Worm (Caenorhabditis elegans) whole organism, late embryonic: ENCODE data around the gene wrb-1.

ENCODE experiments used
- ahr-1 ChIP-seq: sonication (generic microtip); optimal IDR thresholded peaks from 2 replicates; lab custom pipeline; 2016; ENCODE audit warnings: missing genetic modification characterization, missing compliant biosample characterization
- ama-1 ChIP-seq: fragments of 150-350 bp; optimal IDR thresholded peaks from 2 replicates; lab custom pipeline; 2014
- che-1 ChIP-seq: sonication (generic microtip); optimal IDR thresholded peaks from 2 replicates; lab custom pipeline; 2016; ENCODE audit warnings: mild to moderate bottlenecking, missing genetic modification characterization, missing compliant biosample characterization
- ets-4 ChIP-seq: sonication (generic microtip); optimal IDR thresholded peaks from 2 replicates; lab custom pipeline; 2016; ENCODE audit warnings: missing genetic modification characterization, missing compliant biosample characterization
- fkh-6 ChIP-seq: sonication (generic microtip); optimal IDR thresholded peaks from 2 replicates; lab custom pipeline; 2016; ENCODE audit warnings: missing genetic modification characterization, missing compliant biosample characterization
- hlh-6 ChIP-seq: sonication (generic microtip); optimal IDR thresholded peaks from 2 replicates; lab custom pipeline; 2016; ENCODE audit warnings: missing genotype, missing genetic modification characterization, missing compliant biosample characterization

DNA sequence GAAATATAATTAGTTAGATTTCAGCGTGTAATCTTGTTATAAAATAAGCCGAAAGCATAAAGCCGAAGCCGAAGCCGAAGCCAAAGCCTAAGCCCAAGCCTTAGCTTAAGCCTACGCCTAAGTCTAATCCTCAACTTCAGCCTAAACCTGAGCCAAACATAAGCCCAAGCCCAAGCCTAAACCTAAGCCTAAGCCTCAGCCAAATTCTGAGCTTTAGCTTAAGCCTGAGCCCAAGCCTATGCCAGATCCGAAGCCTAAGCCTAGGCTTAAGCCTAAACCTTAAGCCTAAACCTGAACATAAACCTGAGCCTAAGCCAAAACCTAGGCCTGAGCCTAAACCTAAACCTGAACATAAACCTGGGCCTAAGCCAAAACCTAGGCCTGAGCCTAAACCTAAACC, 35.2 kb upstream of the wrb-1 start:
- TF ChIP-seq ets-4 (no peak), ama-1 (lab: Kevin White, UChicago) (no peak), ahr-1 (no peak), hlh-6 (tag; lab: Kevin White, UChicago) (no peak), che-1 (tag; lab: Kevin White, UChicago) (no peak), fkh-6 (tag; lab: Kevin White, UChicago) (no peak)
